Worm (Caenorhabditis elegans) whole organism, young adult: ENCODE measurements around the gene pyt-1.
A peak's percentile ranks its signal among the peaks of the same experiment; 100 is the strongest.

ENCODE experiments used
- D2030.7 ChIP-seq: fragments of 200-800 bp; sonication (Bioruptor generic); IDR thresholded peaks from 2 replicates; pipeline ENCODE4 v1.3.6; 2022; ENCODE audit warnings: missing genetic modification reagents, missing genetic modification characterization, missing compliant biosample characterization
- F22D6.2 ChIP-seq: sonication (generic microtip); optimal IDR thresholded peaks from 2 replicates; lab custom pipeline; 2016; ENCODE audit warnings: mild to moderate bottlenecking, missing genetic modification characterization, missing compliant biosample characterization
- T07F8.4 ChIP-seq: sonication (generic microtip); optimal IDR thresholded peaks from 2 replicates; lab custom pipeline; 2016; ENCODE audit warnings: mild to moderate bottlenecking, missing genetic modification characterization, moderate library complexity, missing compliant biosample characterization
- Y67H2A.10 ChIP-seq: fragments of 200-800 bp; sonication (Bioruptor generic); conservative IDR thresholded peaks from 2 replicates; pipeline ENCODE4 v1.3.6; 2022; ENCODE audit warnings: missing genetic modification reagents, missing genetic modification characterization, missing compliant biosample characterization
- attf-3 ChIP-seq: fragments of 200-800 bp; sonication (Bioruptor generic); conservative IDR thresholded peaks from 2 replicates; pipeline ENCODE4 v1.3.6; 2022; ENCODE audit warnings: missing genetic modification reagents, missing genetic modification characterization, missing compliant biosample characterization
- fkh-3 ChIP-seq: sonication (generic microtip); optimal IDR thresholded peaks from 2 replicates; lab custom pipeline; 2016; ENCODE audit warnings: mild to moderate bottlenecking, missing genetic modification characterization, missing compliant biosample characterization
- him-1 ChIP-seq: sonication (generic microtip); optimal IDR thresholded peaks from 2 replicates; lab custom pipeline; 2016; ENCODE audit warnings: missing genotype, missing genetic modification reagents, missing genetic modification characterization, missing compliant biosample characterization
- hmg-1.2 ChIP-seq: fragments of 200-800 bp; sonication (Bioruptor generic); IDR thresholded peaks from 2 replicates; pipeline ENCODE4 v1.3.6; 2022; ENCODE audit warnings: missing genetic modification reagents, missing genetic modification characterization, missing compliant biosample characterization
- lag-1 ChIP-seq: fragments of 200-800 bp; sonication (Bioruptor generic); IDR thresholded peaks from 2 replicates; pipeline ENCODE4 v1.3.6; 2022; ENCODE audit warnings: missing genetic modification reagents, missing genetic modification characterization, missing compliant biosample characterization
- let-526 ChIP-seq: fragments of 200-800 bp; sonication (Bioruptor generic); IDR thresholded peaks from 2 replicates; pipeline ENCODE4 v1.3.6; 2022; ENCODE audit warnings: missing genetic modification reagents, missing genetic modification characterization, missing compliant biosample characterization
- let-607 ChIP-seq, 2 experiments: fragments of 200-800 bp in 1 of 2; sonication (Bioruptor generic) in 1 of 2; sonication (generic microtip) in 1 of 2; optimal IDR thresholded peaks; 2 replicates each; lab custom pipeline; 2016 to 2018; ENCODE audit warnings: mild to moderate bottlenecking in 2 of 2, missing compliant biosample characterization in 2 of 2, missing genetic modification characterization in 2 of 2, moderate library complexity in 2 of 2, missing genotype in 1 of 2
- lin-54 ChIP-seq: fragments of 200-800 bp; sonication (Bioruptor generic); optimal IDR thresholded peaks from 2 replicates; lab custom pipeline; 2018; ENCODE audit warnings: mild to moderate bottlenecking, missing genetic modification characterization, missing compliant biosample characterization
- lsl-1 ChIP-seq: fragments of 200-800 bp; sonication (Bioruptor generic); optimal IDR thresholded peaks from 2 replicates; lab custom pipeline; 2018; ENCODE audit warnings: mild to moderate bottlenecking, missing genetic modification characterization, moderate library complexity, missing compliant biosample characterization
- madf-6 ChIP-seq: fragments of 200-800 bp; sonication (Bioruptor generic); IDR thresholded peaks from 2 replicates; pipeline ENCODE4 v1.3.6; 2022; ENCODE audit warnings: missing genetic modification reagents, missing genetic modification characterization, missing compliant biosample characterization
- madf-8 ChIP-seq: fragments of 200-800 bp; sonication (Bioruptor generic); conservative IDR thresholded peaks from 2 replicates; pipeline ENCODE4 v1.3.6; 2022; ENCODE audit warnings: missing genetic modification reagents, missing genetic modification characterization, missing compliant biosample characterization
- mxl-1 ChIP-seq: sonication (generic microtip); optimal IDR thresholded peaks from 2 replicates; lab custom pipeline; 2016; ENCODE audit warnings: missing genetic modification characterization, missing compliant biosample characterization
- nhr-120 ChIP-seq: fragments of 200-800 bp; sonication (Bioruptor generic); IDR thresholded peaks from 2 replicates; pipeline ENCODE4 v1.3.6; 2022; ENCODE audit warnings: missing genetic modification characterization, missing compliant biosample characterization
- nhr-179 ChIP-seq: sonication (generic microtip); optimal IDR thresholded peaks from 2 replicates; lab custom pipeline; 2016; ENCODE audit warnings: mild to moderate bottlenecking, missing genetic modification characterization, missing compliant biosample characterization
- nhr-27 ChIP-seq: fragments of 200-800 bp; sonication (Bioruptor generic); optimal IDR thresholded peaks from 2 replicates; lab custom pipeline; 2018; ENCODE audit warnings: mild to moderate bottlenecking, missing genetic modification characterization, moderate library complexity, missing compliant biosample characterization
- pbrm-1 ChIP-seq: fragments of 200-800 bp; sonication (Bioruptor generic); IDR thresholded peaks from 2 replicates; pipeline ENCODE4 v1.3.6; 2022; ENCODE audit warnings: missing genetic modification reagents, missing genetic modification characterization, missing compliant biosample characterization
- pha-4 ChIP-seq: fragments of 150-350 bp; sonication (generic microtip); optimal IDR thresholded peaks from 2 replicates; lab custom pipeline; 2014; ENCODE audit warnings: missing biosample characterization, missing genetic modification reagents, missing genetic modification characterization
- rec-8 ChIP-seq, 2 experiments: sonication (generic microtip); optimal IDR thresholded peaks; 2 replicates each; lab custom pipeline; 2016; ENCODE audit warnings: mild to moderate bottlenecking in 2 of 2, missing genetic modification characterization in 2 of 2, missing genetic modification reagents in 2 of 2, missing genotype in 2 of 2, missing biosample characterization in 1 of 2, missing compliant biosample characterization in 1 of 2, moderate library complexity in 1 of 2
- repo-1 ChIP-seq: sonication (generic microtip); optimal IDR thresholded peaks from 2 replicates; lab custom pipeline; 2017; ENCODE audit warnings: mild to moderate bottlenecking, missing genetic modification characterization, missing compliant biosample characterization
- sea-2 ChIP-seq: fragments of 200-800 bp; sonication (Bioruptor generic); IDR thresholded peaks from 2 replicates; pipeline ENCODE4 v1.3.6; 2022; ENCODE audit warnings: missing genetic modification characterization, missing compliant biosample characterization
- snpc-1.1 ChIP-seq: sonication (generic microtip); optimal IDR thresholded peaks from 2 replicates; lab custom pipeline; 2017; ENCODE audit warnings: missing genetic modification characterization, mild to moderate bottlenecking, missing compliant biosample characterization, antibody characterized with exemption, moderate library complexity, missing genotype, missing genetic modification reagents; ENCODE audit not compliant: insufficient read depth
- snpc-3.4 ChIP-seq: sonication (generic microtip); optimal IDR thresholded peaks from 2 replicates; lab custom pipeline; 2017; ENCODE audit warnings: missing genetic modification characterization, mild to moderate bottlenecking, missing compliant biosample characterization, antibody characterized with exemption, moderate library complexity, missing genotype, missing genetic modification reagents
- tbx-9 ChIP-seq: sonication (generic microtip); optimal IDR thresholded peaks from 2 replicates; lab custom pipeline; 2016; ENCODE audit warnings: borderline replicate concordance, missing genetic modification characterization, inconsistent platforms, missing compliant biosample characterization
- unc-130 ChIP-seq: sonication (generic microtip); optimal IDR thresholded peaks from 2 replicates; lab custom pipeline; 2016; ENCODE audit warnings: missing genetic modification reagents, missing genetic modification characterization, missing compliant biosample characterization
- zfh-2 ChIP-seq: fragments of 200-800 bp; sonication (Bioruptor generic); conservative IDR thresholded peaks from 2 replicates; pipeline ENCODE4 v1.3.6; 2022; ENCODE audit warnings: missing genetic modification reagents, missing genetic modification characterization, missing compliant biosample characterization
- ztf-18 ChIP-seq: sonication (generic microtip); optimal IDR thresholded peaks from 2 replicates; lab custom pipeline; 2016; ENCODE audit warnings: missing genotype, mild to moderate bottlenecking, missing genetic modification characterization, missing compliant biosample characterization
- ztf-3 ChIP-seq: fragments of 200-800 bp; sonication (Bioruptor generic); optimal IDR thresholded peaks from 2 replicates; lab custom pipeline; 2018; ENCODE audit warnings: mild to moderate bottlenecking, missing genetic modification characterization, missing compliant biosample characterization

Gene pyt-1

ce11 chrV:10222007-10222406, 7.1 kb downstream of the pyt-1 start, which contains the start of gene C12D8.20 (continued):
- TF ChIP-seq rec-8 (tag; optimal IDR thresholded peaks at IDR 0.05; lab: Kevin White, UChicago) (no peak), madf-6 (GFP tag; lab: Robert Waterston, UW) (no peak)

ce11 chrV:10221317-10221716, 7.8 kb downstream of the pyt-1 start, which contains the start of the genes fipr-5 and fipr-9:
Gene fipr-5 (minus strand): TSS chrV:10221417.
Gene fipr-9 (plus strand): TSS chrV:10221662.
- TF ChIP-seq let-607 (tag; optimal IDR thresholded peaks at IDR 0.05; lab: Kevin White, UChicago) (no peak), lin-54 (GFP tag; lab: Kevin White, UChicago) (no peak), ztf-18 (tag; lab: Kevin White, UChicago) (no peak), T07F8.4 (tag; lab: Kevin White, UChicago) (no peak), nhr-179 (tag; lab: Kevin White, UChicago) (no peak), madf-8 (no peak), fkh-3 (tag; lab: Kevin White, UChicago) (no peak)

- TF ChIP-seq let-526 (GFP tag; lab: Robert Waterston, UW) (no peak), hmg-1.2 (GFP tag; lab: Robert Waterston, UW) (no peak), mxl-1 (tag; lab: Kevin White, UChicago) (no peak)
Measured at ce11 chrV:10220605-10221004, 8.5 kb downstream of the pyt-1 start, which contains the start of gene C12D8.13. Gene C12D8.13 (minus strand): TSS chrV:10220705.

- TF ChIP-seq Y67H2A.10 (GFP tag; lab: Robert Waterston, UW) (no peak), nhr-120 (GFP tag; lab: Robert Waterston, UW) (no peak), hmg-1.2 (GFP tag; lab: Robert Waterston, UW) (no peak), zfh-2 (GFP tag; lab: Robert Waterston, UW) (no peak), nhr-27 (tag; lab: Kevin White, UChicago) (no peak), attf-3 (no peak), F22D6.2 (tag; lab: Kevin White, UChicago) (no peak), tbx-9 (tag; lab: Kevin White, UChicago) (no peak), snpc-1.1 (tag; lab: Kevin White, UChicago) (no peak), lag-1 (GFP tag; lab: Robert Waterston, UW) (no peak), pbrm-1 (GFP tag; lab: Robert Waterston, UW) (no peak), him-1 (tag; lab: Kevin White, UChicago) (no peak), pha-4 (tag; lab: Kevin White, UChicago) (no peak), sea-2 (GFP tag; lab: Robert Waterston, UW) (no peak), repo-1 (no peak), snpc-3.4 (no peak), unc-130 (GFP tag; lab: Kevin White, UChicago) (no peak), ztf-3 (GFP tag; lab: Kevin White, UChicago) (no peak)
Measured at ce11 chrV:10216724-10217123, 12.4 kb downstream of the pyt-1 start, which contains the start of gene ZK856.14. Gene ZK856.14 (plus strand): TSS chrV:10217024.

- TF ChIP-seq let-607 (tag; optimal IDR thresholded peaks at IDR 0.05; lab: Kevin White, UChicago) (no peak), D2030.7 (GFP tag; lab: Robert Waterston, UW) (no peak), lsl-1 (peak; percentile 34)
Measured at ce11 chrV:10212627-10213026, 16.5 kb downstream of the pyt-1 start, which contains the start of gene hpo-40. Gene hpo-40 (plus strand): TSS chrV:10212927.
